Worm (Caenorhabditis elegans): Measurements from ENCODE around the gene henn-1.

DNA sequence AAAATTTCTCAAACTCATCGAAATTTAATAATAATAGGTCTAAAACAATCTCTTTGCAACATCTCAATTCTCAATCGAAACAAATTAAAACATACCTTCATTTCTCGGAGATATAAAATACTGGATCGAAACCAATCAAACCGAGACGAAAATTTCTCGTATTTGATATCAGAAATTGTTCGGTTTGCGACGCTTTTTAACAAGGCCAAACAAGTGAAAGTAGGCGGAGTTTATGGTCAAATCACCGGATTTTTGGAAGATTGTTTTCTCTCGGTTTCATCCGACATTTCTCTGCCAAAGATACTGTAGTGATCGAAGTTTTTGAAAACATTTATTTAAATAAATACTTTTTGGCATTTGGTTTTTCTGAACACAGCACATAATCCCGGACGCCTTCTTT is 2.9 kb downstream of the henn-1 start, which contains the start of gene C02F5.14:
- TF ChIP-seq dao-5 (tag; optimal IDR thresholded peaks at IDR 0.05) (no peak), him-1 (tag; optimal IDR thresholded peaks at IDR 0.05) (no peak), W03F9.2 (tag; optimal IDR thresholded peaks at IDR 0.05) (no peak)
